Worm (Caenorhabditis elegans) whole organism, young adult: Measurements from ENCODE around the gene ZC190.2.

Source experiments
- athp-1 ChIP-seq: sonication (generic microtip); optimal IDR thresholded peaks from 2 replicates; lab custom pipeline; 2017; ENCODE audit warnings: mild to moderate bottlenecking, missing genetic modification characterization, missing compliant biosample characterization
- ceh-100 ChIP-seq: fragments of 200-800 bp; sonication (Bioruptor generic); IDR thresholded peaks from 2 replicates; pipeline ENCODE4 v1.3.6; 2022; ENCODE audit warnings: missing genetic modification reagents, missing genetic modification characterization, missing compliant biosample characterization
- lin-26 ChIP-seq: fragments of 200-800 bp; sonication (Bioruptor generic); IDR thresholded peaks from 2 replicates; pipeline ENCODE4 v1.3.6; 2022; ENCODE audit warnings: missing genetic modification reagents, missing genetic modification characterization, missing compliant biosample characterization
- pha-4 ChIP-seq: fragments of 150-350 bp; sonication (generic microtip); optimal IDR thresholded peaks from 2 replicates; lab custom pipeline; 2014; ENCODE audit warnings: missing biosample characterization, missing genetic modification reagents, missing genetic modification characterization
- snpc-1.1 ChIP-seq: sonication (generic microtip); optimal IDR thresholded peaks from 2 replicates; lab custom pipeline; 2017; ENCODE audit warnings: missing genetic modification characterization, mild to moderate bottlenecking, missing compliant biosample characterization, antibody characterized with exemption, moderate library complexity, missing genotype, missing genetic modification reagents; ENCODE audit not compliant: insufficient read depth
- snpc-4 ChIP-seq, 5 experiments: fragments of 150-350 bp in 1 of 5; sonication (generic microtip) in 4 of 5; optimal IDR thresholded peaks; 2 replicates each; lab custom pipeline; 2014 to 2018; ENCODE audit warnings: missing genetic modification characterization in 5 of 5, missing biosample characterization in 3 of 5, antibody characterized with exemption in 2 of 5, mild to moderate bottlenecking in 2 of 5, missing compliant biosample characterization in 2 of 5, missing genotype in 2 of 5, moderate library complexity in 2 of 5, missing genetic modification reagents in 1 of 5

- TF ChIP-seq snpc-1.1 (tag; lab: Kevin White, UChicago) (no peak), ceh-100 (no peak), pha-4 (no peak), athp-1 (tag; lab: Kevin White, UChicago) (no peak), lin-26 (GFP tag; lab: Robert Waterston, UW) (no peak), snpc-4 (GFP tag; optimal IDR thresholded peaks at IDR 0.05; lab: Kevin White, UChicago) (no peak), snpc-4 (tag; optimal IDR thresholded peaks at IDR 0.05; lab: Kevin White, UChicago) (no peak)
Measured at ce11 chrV:8657911-8658310, 23.2 kb upstream of the ZC190.2 start.
